Fruit fly (Drosophila melanogaster) S2 (cell line): Measurements from ENCODE around the gene CG14322.

Experiments
- CG8478 ChIP-seq: fragments of >200 bp; optimal IDR thresholded peaks from 2 replicates; lab custom pipeline; 2018
- CTCF ChIP-seq, 2 experiments: fragments of >200 bp; optimal IDR thresholded peaks; 2 replicates each; lab custom pipeline; 2018

dm6 chr3R:17704538-17704854 is 57.0 kb downstream of the CG14322 start:
- TF ChIP-seq CG8478 (lab: Kevin White, UChicago) (no peak), CTCF (optimal IDR thresholded peaks at IDR 0.05; lab: Kevin White, UChicago) (no peak)
